Fruit fly (Drosophila melanogaster) whole organism, prepupa: ENCODE results near the gene Mur18B.

Source experiments
- CG11762 ChIP-seq: fragments of 200-800 bp; sonication (Bioruptor generic); optimal IDR thresholded peaks from 3 replicates; lab custom pipeline; 2016; ENCODE audit warnings: missing biosample characterization, missing genetic modification characterization; ENCODE audit not compliant: insufficient read depth
- CG16779 ChIP-seq: fragments of 200-800 bp; sonication (Bioruptor generic); optimal IDR thresholded peaks from 3 replicates; lab custom pipeline; 2017; ENCODE audit warnings: missing biosample characterization, mild to moderate bottlenecking, missing genetic modification characterization
- CG6854 ChIP-seq: fragments of 200-800 bp; sonication (Bioruptor generic); optimal IDR thresholded peaks from 2 replicates; lab custom pipeline; 2017; ENCODE audit warnings: missing biosample characterization, mild to moderate bottlenecking, missing genetic modification characterization
- CG9139 ChIP-seq: fragments of 200-800 bp; sonication (Bioruptor generic); optimal IDR thresholded peaks from 3 replicates; lab custom pipeline; 2017; ENCODE audit warnings: missing biosample characterization, mild to moderate bottlenecking, missing genetic modification characterization
- Eip75B ChIP-seq: fragments of 200-800 bp; sonication (Bioruptor generic); optimal IDR thresholded peaks from 3 replicates; lab custom pipeline; 2016; ENCODE audit warnings: missing biosample characterization, missing genetic modification characterization
- Eip78C ChIP-seq: fragments of 200-800 bp; sonication (Bioruptor generic); peaks from one replicate; lab custom pipeline; 2016; ENCODE audit warnings: missing biosample characterization, missing genetic modification characterization
- Ets96B ChIP-seq: fragments of 200-800 bp; optimal IDR thresholded peaks from 2 replicates; lab custom pipeline; 2019; ENCODE audit warnings: missing biosample characterization, mild to moderate bottlenecking, missing genetic modification characterization, moderate library complexity
- dac ChIP-seq: fragments of 200-800 bp; sonication (Bioruptor generic); optimal IDR thresholded peaks from 2 replicates; lab custom pipeline; 2017; ENCODE audit warnings: missing biosample characterization, mild to moderate bottlenecking, missing genetic modification characterization
- esn ChIP-seq: fragments of 200-800 bp; sonication (Bioruptor generic); optimal IDR thresholded peaks from 2 replicates; lab custom pipeline; 2016; ENCODE audit warnings: missing biosample characterization, mild to moderate bottlenecking, missing genetic modification characterization, moderate library complexity
- net ChIP-seq: fragments of 200-800 bp; sonication (Bioruptor generic); optimal IDR thresholded peaks from 3 replicates; lab custom pipeline; 2016; ENCODE audit warnings: missing biosample characterization, missing genetic modification characterization
- svp ChIP-seq: fragments of 200-800 bp; sonication (Bioruptor generic); peaks from one replicate; lab custom pipeline; 2016; ENCODE audit warnings: missing biosample characterization, missing genetic modification characterization
- topi ChIP-seq: fragments of 200-800 bp; sonication (Bioruptor generic); optimal IDR thresholded peaks from 3 replicates; lab custom pipeline; 2016; ENCODE audit warnings: missing biosample characterization, missing genetic modification characterization

DNA sequence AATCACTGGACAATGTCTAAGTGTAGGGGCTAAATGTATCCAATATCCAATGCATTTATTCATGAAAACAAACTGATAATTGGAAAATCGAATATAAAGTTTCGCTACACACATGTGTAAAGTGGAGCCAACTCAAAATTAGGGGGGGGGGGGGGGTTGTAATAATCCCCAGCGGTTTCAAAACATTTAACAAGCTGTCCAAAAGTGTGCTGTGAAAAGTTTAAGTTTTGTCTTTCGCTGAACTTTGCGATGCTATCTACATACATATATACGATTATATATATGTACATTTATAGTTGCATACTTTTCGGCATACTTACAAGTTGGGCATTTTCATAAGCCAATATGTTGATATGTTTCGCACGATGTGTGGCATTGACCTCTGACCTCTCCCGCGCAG is 36.3 kb downstream of the Mur18B start:
- TF ChIP-seq CG11762 (GFP tag; lab: Kevin White, UChicago) (no peak), Eip78C (GFP tag; lab: Kevin White, UChicago) (no peak), esn (GFP tag; lab: Kevin White, UChicago) (no peak), svp (GFP tag; lab: Kevin White, UChicago) (no peak), CG16779 (tag; lab: Kevin White, UChicago) (no peak), topi (GFP tag; lab: Kevin White, UChicago) (no peak), dac (GFP tag; lab: Kevin White, UChicago) (no peak), Eip75B (GFP tag; lab: Kevin White, UChicago) (no peak), CG6854 (GFP tag; lab: Kevin White, UChicago) (no peak), CG9139 (GFP tag; lab: Kevin White, UChicago) (no peak), Ets96B (tag; lab: Kevin White, UChicago) (no peak), net (no peak)
